Worm (Caenorhabditis elegans) whole organism, young adult: ENCODE results near the gene F53B7.4.

Experiments
- B0035.1 ChIP-seq: sonication (generic microtip); optimal IDR thresholded peaks from 2 replicates; lab custom pipeline; 2016; ENCODE audit warnings: missing genetic modification characterization, mild to moderate bottlenecking, missing compliant biosample characterization, missing genotype, missing genetic modification reagents
- B0261.1 ChIP-seq: sonication (generic microtip); optimal IDR thresholded peaks from 2 replicates; lab custom pipeline; 2016; ENCODE audit warnings: mild to moderate bottlenecking, missing genetic modification characterization, moderate library complexity, missing compliant biosample characterization
- B0336.3 ChIP-seq: fragments of 200-800 bp; sonication (Bioruptor generic); IDR thresholded peaks from 2 replicates; pipeline ENCODE4 v1.3.6; 2022; ENCODE audit warnings: missing genetic modification characterization, missing compliant biosample characterization
- C17E4.6 ChIP-seq: fragments of 200-800 bp; sonication (Bioruptor generic); IDR thresholded peaks from 2 replicates; pipeline ENCODE4 v1.3.6; 2022; ENCODE audit warnings: missing genetic modification reagents, missing genetic modification characterization, missing compliant biosample characterization
- F39B2.1 ChIP-seq: fragments of 200-800 bp; sonication (Bioruptor generic); IDR thresholded peaks from 2 replicates; pipeline ENCODE4 v1.3.6; 2022; ENCODE audit warnings: missing genetic modification reagents, missing genetic modification characterization, missing compliant biosample characterization
- K12H6.12 ChIP-seq: fragments of 200-800 bp; sonication (Bioruptor generic); optimal IDR thresholded peaks from 2 replicates; lab custom pipeline; 2018; ENCODE audit warnings: mild to moderate bottlenecking, missing genetic modification characterization, missing compliant biosample characterization
- T07F8.4 ChIP-seq: sonication (generic microtip); optimal IDR thresholded peaks from 2 replicates; lab custom pipeline; 2016; ENCODE audit warnings: mild to moderate bottlenecking, missing genetic modification characterization, moderate library complexity, missing compliant biosample characterization
- Y53F4B.3 ChIP-seq: fragments of 200-800 bp; sonication (Bioruptor generic); IDR thresholded peaks from 2 replicates; pipeline ENCODE4 v1.3.6; 2022; ENCODE audit warnings: missing genetic modification reagents, missing genetic modification characterization, missing compliant biosample characterization
- Y56A3A.18 ChIP-seq: fragments of 200-800 bp; sonication (Bioruptor generic); IDR thresholded peaks from 2 replicates; pipeline ENCODE4 v1.3.6; 2022; ENCODE audit warnings: missing genetic modification reagents, missing genetic modification characterization, missing compliant biosample characterization
- Y67H2A.10 ChIP-seq: fragments of 200-800 bp; sonication (Bioruptor generic); conservative IDR thresholded peaks from 2 replicates; pipeline ENCODE4 v1.3.6; 2022; ENCODE audit warnings: missing genetic modification reagents, missing genetic modification characterization, missing compliant biosample characterization
- attf-5 ChIP-seq: fragments of 200-800 bp; sonication (Bioruptor generic); optimal IDR thresholded peaks from 2 replicates; lab custom pipeline; 2018; ENCODE audit warnings: mild to moderate bottlenecking, missing genetic modification characterization, missing compliant biosample characterization
- attf-6 ChIP-seq: fragments of 200-800 bp; sonication (Bioruptor generic); IDR thresholded peaks from 2 replicates; pipeline ENCODE4 v1.3.6; 2022; ENCODE audit warnings: missing genetic modification reagents, missing genetic modification characterization, missing compliant biosample characterization
- cebp-1 ChIP-seq, 2 experiments: fragments of 200-800 bp in 1 of 2; sonication (Bioruptor generic) in 1 of 2; sonication (generic microtip) in 1 of 2; IDR thresholded peaks in 1 of 2; optimal IDR thresholded peaks in 1 of 2; 2 replicates each; pipeline versions ENCODE4 v1.3.6 to Lab custom; 2017 to 2022; ENCODE audit warnings: missing compliant biosample characterization in 2 of 2, missing genetic modification characterization in 2 of 2, mild to moderate bottlenecking in 1 of 2, missing genetic modification reagents in 1 of 2, moderate library complexity in 1 of 2
- cebp-2 ChIP-seq: fragments of 200-800 bp; sonication (Bioruptor generic); IDR thresholded peaks from 2 replicates; pipeline ENCODE4 v1.3.6; 2022; ENCODE audit warnings: missing genetic modification characterization, missing compliant biosample characterization
- ceh-40 ChIP-seq: fragments of 200-800 bp; sonication (Bioruptor generic); IDR thresholded peaks from 2 replicates; pipeline ENCODE4 v1.3.6; 2022; ENCODE audit warnings: missing genetic modification characterization, missing compliant biosample characterization
- ceh-79 ChIP-seq: sonication (generic microtip); optimal IDR thresholded peaks from 2 replicates; lab custom pipeline; 2017; ENCODE audit warnings: mild to moderate bottlenecking, missing genetic modification characterization, missing compliant biosample characterization
- dox-1 ChIP-seq: fragments of 200-800 bp; sonication (Bioruptor generic); IDR thresholded peaks from 2 replicates; pipeline ENCODE4 v1.3.6; 2022; ENCODE audit warnings: missing genetic modification reagents, missing genetic modification characterization, missing compliant biosample characterization
- ekl-4 ChIP-seq: fragments of 200-800 bp; sonication (Bioruptor generic); IDR thresholded peaks from 2 replicates; pipeline ENCODE4 v1.3.6; 2022; ENCODE audit warnings: missing genetic modification reagents, missing genetic modification characterization, missing compliant biosample characterization
- gei-17 ChIP-seq: fragments of 200-800 bp; sonication (Bioruptor generic); optimal IDR thresholded peaks from 2 replicates; lab custom pipeline; 2018; ENCODE audit warnings: mild to moderate bottlenecking, missing genetic modification characterization, missing compliant biosample characterization
- hlh-12 ChIP-seq: sonication (generic microtip); optimal IDR thresholded peaks from 2 replicates; lab custom pipeline; 2016; ENCODE audit warnings: missing genetic modification characterization, missing compliant biosample characterization
- hlh-26 ChIP-seq: fragments of 200-800 bp; sonication (Bioruptor generic); conservative IDR thresholded peaks from 2 replicates; pipeline ENCODE4 v1.3.6; 2022; ENCODE audit warnings: missing genetic modification reagents, missing genetic modification characterization, missing compliant biosample characterization
- let-607 ChIP-seq, 2 experiments: fragments of 200-800 bp in 1 of 2; sonication (Bioruptor generic) in 1 of 2; sonication (generic microtip) in 1 of 2; optimal IDR thresholded peaks; 2 replicates each; lab custom pipeline; 2016 to 2018; ENCODE audit warnings: mild to moderate bottlenecking in 2 of 2, missing compliant biosample characterization in 2 of 2, missing genetic modification characterization in 2 of 2, moderate library complexity in 2 of 2, missing genotype in 1 of 2
- lin-54 ChIP-seq: fragments of 200-800 bp; sonication (Bioruptor generic); optimal IDR thresholded peaks from 2 replicates; lab custom pipeline; 2018; ENCODE audit warnings: mild to moderate bottlenecking, missing genetic modification characterization, missing compliant biosample characterization
- lsl-1 ChIP-seq: fragments of 200-800 bp; sonication (Bioruptor generic); optimal IDR thresholded peaks from 2 replicates; lab custom pipeline; 2018; ENCODE audit warnings: mild to moderate bottlenecking, missing genetic modification characterization, moderate library complexity, missing compliant biosample characterization
- lsy-27 ChIP-seq: sonication (generic microtip); optimal IDR thresholded peaks from 2 replicates; lab custom pipeline; 2017; ENCODE audit warnings: missing genetic modification characterization, mild to moderate bottlenecking, missing compliant biosample characterization, antibody characterized with exemption, missing genotype, borderline replicate concordance; ENCODE audit not compliant: insufficient read depth
- madf-10 ChIP-seq: sonication (generic microtip); optimal IDR thresholded peaks from 2 replicates; lab custom pipeline; 2016; ENCODE audit warnings: mild to moderate bottlenecking, missing genetic modification characterization, missing compliant biosample characterization
- madf-6 ChIP-seq: fragments of 200-800 bp; sonication (Bioruptor generic); IDR thresholded peaks from 2 replicates; pipeline ENCODE4 v1.3.6; 2022; ENCODE audit warnings: missing genetic modification reagents, missing genetic modification characterization, missing compliant biosample characterization
- mcd-1 ChIP-seq: fragments of 200-800 bp; sonication (Bioruptor generic); IDR thresholded peaks from 2 replicates; pipeline ENCODE4 v1.3.6; 2022; ENCODE audit warnings: missing genetic modification reagents, missing genetic modification characterization, missing compliant biosample characterization
- mxl-1 ChIP-seq: sonication (generic microtip); optimal IDR thresholded peaks from 2 replicates; lab custom pipeline; 2016; ENCODE audit warnings: missing genetic modification characterization, missing compliant biosample characterization
- nfyb-1 ChIP-seq: fragments of 200-800 bp; sonication (Bioruptor generic); IDR thresholded peaks from 2 replicates; pipeline ENCODE4 v1.3.6; 2022; ENCODE audit warnings: missing genetic modification reagents, missing genetic modification characterization, missing compliant biosample characterization
- nhr-80 ChIP-seq: sonication (generic microtip); optimal IDR thresholded peaks from 2 replicates; lab custom pipeline; 2016; ENCODE audit warnings: missing genetic modification characterization, missing compliant biosample characterization
- pbrm-1 ChIP-seq: fragments of 200-800 bp; sonication (Bioruptor generic); IDR thresholded peaks from 2 replicates; pipeline ENCODE4 v1.3.6; 2022; ENCODE audit warnings: missing genetic modification reagents, missing genetic modification characterization, missing compliant biosample characterization
- sdz-38 ChIP-seq: sonication (generic microtip); optimal IDR thresholded peaks from 2 replicates; lab custom pipeline; 2016; ENCODE audit warnings: missing genotype, missing genetic modification characterization, missing compliant biosample characterization
- snpc-3.4 ChIP-seq: sonication (generic microtip); optimal IDR thresholded peaks from 2 replicates; lab custom pipeline; 2017; ENCODE audit warnings: missing genetic modification characterization, mild to moderate bottlenecking, missing compliant biosample characterization, antibody characterized with exemption, moderate library complexity, missing genotype, missing genetic modification reagents
- snpc-4 ChIP-seq, 5 experiments: fragments of 150-350 bp in 1 of 5; sonication (generic microtip) in 4 of 5; optimal IDR thresholded peaks; 2 replicates each; lab custom pipeline; 2014 to 2018; ENCODE audit warnings: missing genetic modification characterization in 5 of 5, missing biosample characterization in 3 of 5, antibody characterized with exemption in 2 of 5, mild to moderate bottlenecking in 2 of 5, missing compliant biosample characterization in 2 of 5, missing genotype in 2 of 5, moderate library complexity in 2 of 5, missing genetic modification reagents in 1 of 5
- unc-62 ChIP-seq: fragments of 150-350 bp; optimal IDR thresholded peaks from 2 replicates; lab custom pipeline; 2014; ENCODE audit warnings: missing biosample characterization, missing genetic modification reagents, missing genetic modification characterization
- xnd-1 ChIP-seq: sonication (generic microtip); optimal IDR thresholded peaks from 2 replicates; lab custom pipeline; 2016; ENCODE audit warnings: missing genotype, missing genetic modification reagents, missing genetic modification characterization, missing compliant biosample characterization
- zim-3 ChIP-seq: sonication (generic microtip); optimal IDR thresholded peaks from 2 replicates; lab custom pipeline; 2017; ENCODE audit warnings: mild to moderate bottlenecking, missing genetic modification characterization, moderate library complexity, missing compliant biosample characterization

F53B7.4 gene

ce11 chrV:11002434-11002833 lies at the start of gene F53B7.4:
F53B7.4 (minus strand) TSS chrV:11002534.
- TF ChIP-seq C17E4.6 (GFP tag; lab: Robert Waterston, UW) = no peak
- TF ChIP-seq B0035.1 (tag; lab: Kevin White, UChicago) = no peak
- no peak for TF ChIP-seq pbrm-1 (GFP tag; lab: Robert Waterston, UW)
- no peak for TF ChIP-seq madf-10
- TF ChIP-seq B0261.1 (tag; lab: Kevin White, UChicago) = no peak
- TF ChIP-seq ceh-40 = no peak
- TF ChIP-seq lin-54 (GFP tag; lab: Kevin White, UChicago) = no peak

ce11 chrV:11051921-11052320 lies 49.6 kb upstream of the F53B7.4 start, which contains the start of gene T04C12.33:
T04C12.33 (plus strand) TSS chrV:11052221.
- TF ChIP-seq madf-6 (GFP tag; lab: Robert Waterston, UW) (no peak), lsl-1 (no peak), gei-17 (no peak), attf-5 (no peak), lsy-27 (tag; lab: Kevin White, UChicago) (no peak), xnd-1 (tag; lab: Kevin White, UChicago) (no peak), sdz-38 (tag; lab: Kevin White, UChicago) (no peak), nfyb-1 (GFP tag; lab: Robert Waterston, UW) (no peak), cebp-1 (GFP tag; IDR thresholded peaks at IDR 0.05; lab: Robert Waterston, UW) (no peak), cebp-1 (tag; optimal IDR thresholded peaks at IDR 0.05; lab: Kevin White, UChicago) (no peak)

DNA sequence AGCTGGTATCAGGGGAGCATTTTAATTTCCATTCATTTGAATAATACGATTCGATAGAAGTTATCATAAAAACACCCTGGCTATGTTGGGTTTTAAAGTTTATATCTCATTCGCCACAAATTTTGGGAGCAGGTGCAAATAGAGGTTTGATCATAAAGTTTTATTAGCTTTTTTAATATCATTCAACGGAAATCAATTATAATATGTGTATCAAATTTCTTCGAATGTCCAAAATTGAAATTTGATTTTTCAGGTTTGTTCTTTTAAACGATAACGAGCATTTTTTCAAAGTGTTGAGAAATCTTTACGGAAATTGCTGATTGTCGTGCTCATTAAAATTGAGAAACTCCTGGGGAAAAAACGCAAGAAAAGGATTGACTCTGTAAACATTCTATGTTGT lies 46.3 kb upstream of the F53B7.4 start, which contains the start of gene srh-74:
TSS of gene srh-74 (minus strand) at position 101 of the 400 bp plus-strand sequence.
- TF ChIP-seq snpc-3.4 (tag; lab: Kevin White, UChicago) = no peak
- TF ChIP-seq mxl-1 (tag; lab: Kevin White, UChicago) = no peak
- no peak for TF ChIP-seq Y56A3A.18 (GFP tag; lab: Robert Waterston, UW)
- TF ChIP-seq Y53F4B.3 (GFP tag; lab: Robert Waterston, UW) = no peak
- no peak for TF ChIP-seq T07F8.4
- no peak for TF ChIP-seq attf-6
- TF ChIP-seq K12H6.12 = no peak
- no peak for TF ChIP-seq cebp-2 (GFP tag; lab: Robert Waterston, UW)
- no peak for TF ChIP-seq zim-3 (tag; lab: Kevin White, UChicago)
- no peak for TF ChIP-seq xnd-1 (tag; lab: Kevin White, UChicago)
- TF ChIP-seq ceh-79 (tag; lab: Kevin White, UChicago) = no peak
- TF ChIP-seq F39B2.1 = no peak
- no peak for TF ChIP-seq let-607 (tag; optimal IDR thresholded peaks at IDR 0.05; lab: Kevin White, UChicago)

DNA sequence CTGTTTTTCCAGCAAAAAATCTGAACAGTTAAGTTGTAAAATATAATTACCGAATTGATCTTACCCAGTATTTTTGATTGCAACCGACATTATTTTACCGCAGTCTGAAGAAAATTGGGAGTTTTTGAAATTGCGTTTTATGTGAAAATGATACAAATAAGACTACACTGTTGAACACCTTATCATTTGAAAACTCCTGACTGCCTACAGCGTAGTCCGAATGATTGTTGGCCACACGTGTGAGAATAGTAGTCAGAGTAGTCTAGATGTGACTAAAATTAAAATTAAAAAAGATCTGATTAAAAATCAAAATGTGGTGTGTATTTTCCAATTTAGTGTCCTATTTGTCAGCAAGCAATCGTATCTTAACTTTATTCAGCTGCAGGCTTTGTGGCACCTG lies 44.4 kb upstream of the F53B7.4 start, which contains the start of gene dhs-18:
TSS of gene dhs-18 (minus strand) at position 104 of the 400 bp plus-strand sequence.
- TF ChIP-seq nhr-80 (peak; percentile 14), hlh-12 (tag; lab: Kevin White, UChicago) (no peak), ekl-4 (no peak), dox-1 (GFP tag; lab: Robert Waterston, UW) (no peak), hlh-26 (no peak)

ce11 chrV:11043767-11044166 lies 41.4 kb upstream of the F53B7.4 start, which contains the start of gene C45B11.6:
C45B11.6 (plus strand) TSS chrV:11044067.
- TF ChIP-seq unc-62 (GFP tag; lab: Kevin White, UChicago) (no peak), dox-1 (GFP tag; lab: Robert Waterston, UW) (no peak), Y67H2A.10 (no peak), lsl-1 (no peak), snpc-4 (GFP tag; optimal IDR thresholded peaks at IDR 0.05; lab: Kevin White, UChicago) (no peak), snpc-4 (tag; optimal IDR thresholded peaks at IDR 0.05; lab: Kevin White, UChicago) (no peak), mcd-1 (GFP tag; lab: Robert Waterston, UW) (no peak), B0336.3 (GFP tag; lab: Robert Waterston, UW) (no peak)
